Worm (Caenorhabditis elegans): Measurements from ENCODE around the gene nemt-1.
"Not testable (repeated sequence)": the region's sequence is repeated elsewhere in the genome, so short reads cannot be mapped to it uniquely, and the experiment has no call there.

Gene nemt-1

ce11 chrIV:9312827-9313226 is 6.4 kb downstream of the nemt-1 start, which contains the start of gene F49C12.7:
Gene F49C12.7, minus strand, starts transcription at chrIV:9312927.
- not testable (repeated sequence) for TF ChIP-seq nhr-237 (tag; optimal IDR thresholded peaks at IDR 0.05); unc-62 (GFP tag; optimal IDR thresholded peaks at IDR 0.05); nhr-23 (tag; optimal IDR thresholded peaks at IDR 0.05)

- TF ChIP-seq mdl-1 (tag; optimal IDR thresholded peaks at IDR 0.05): no peak
- no peak for TF ChIP-seq nhr-25 (tag; optimal IDR thresholded peaks at IDR 0.05)
- no peak for TF ChIP-seq alr-1 (tag; optimal IDR thresholded peaks at IDR 0.05)
- peak; percentile 50 for TF ChIP-seq fos-1 (tag; optimal IDR thresholded peaks at IDR 0.05)
- TF ChIP-seq mab-5 (tag; optimal IDR thresholded peaks at IDR 0.05): no peak
These were observed 8.2 kb downstream of the nemt-1 start for ce11 chrIV:9310935-9311566.

ce11 chrIV:9308975-9309374 is 10.3 kb downstream of the nemt-1 start, which contains the start of gene F49C12.6:
Gene F49C12.6, minus strand, starts transcription at chrIV:9309075.
- no peak for TF ChIP-seq Y55F3AM.14 (GFP tag; optimal IDR thresholded peaks at IDR 0.05)
- TF ChIP-seq ztf-4 (tag; optimal IDR thresholded peaks at IDR 0.05): no peak
- TF ChIP-seq nhr-129 (tag; optimal IDR thresholded peaks at IDR 0.05): no peak
- TF ChIP-seq nhr-23 (tag; optimal IDR thresholded peaks at IDR 0.05): no peak
- TF ChIP-seq crh-2 (tag; optimal IDR thresholded peaks at IDR 0.05): no peak
- no peak for TF ChIP-seq egl-27 (tag; optimal IDR thresholded peaks at IDR 0.05)
- no peak for TF ChIP-seq unc-62 (GFP tag; optimal IDR thresholded peaks at IDR 0.05)
- TF ChIP-seq sem-4 (tag; optimal IDR thresholded peaks at IDR 0.05): no peak
- no peak for TF ChIP-seq elt-3 (tag; optimal IDR thresholded peaks at IDR 0.05)
- no peak for TF ChIP-seq zag-1 (tag; optimal IDR thresholded peaks at IDR 0.05)
- TF ChIP-seq alr-1 (tag; optimal IDR thresholded peaks at IDR 0.05): no peak
- TF ChIP-seq dmd-4 (tag; optimal IDR thresholded peaks at IDR 0.05): no peak
- TF ChIP-seq R02D3.7 (tag; optimal IDR thresholded peaks at IDR 0.05): no peak
- no peak for TF ChIP-seq unc-39 (tag; optimal IDR thresholded peaks at IDR 0.05)
- TF ChIP-seq ama-1 (optimal IDR thresholded peaks at IDR 0.05): no peak

ce11 chrIV:9304617-9305016 is 14.6 kb downstream of the nemt-1 start, which contains the start of gene F49C12.5:
Gene F49C12.5, plus strand, starts transcription at chrIV:9304917.
- TF ChIP-seq unc-39 (tag; optimal IDR thresholded peaks at IDR 0.05) (no peak), nhr-237 (tag; optimal IDR thresholded peaks at IDR 0.05) (no peak), nhr-23 (tag; optimal IDR thresholded peaks at IDR 0.05) (no peak), C34F6.9 (tag; optimal IDR thresholded peaks at IDR 0.05) (no peak), unc-62 (GFP tag; optimal IDR thresholded peaks at IDR 0.05) (no peak), nhr-11 (tag; optimal IDR thresholded peaks at IDR 0.05) (no peak), ztf-4 (tag; optimal IDR thresholded peaks at IDR 0.05) (no peak), R02D3.7 (tag; optimal IDR thresholded peaks at IDR 0.05) (no peak), aly-2 (tag; optimal IDR thresholded peaks at IDR 0.05) (no peak), nhr-77 (tag; optimal IDR thresholded peaks at IDR 0.05) (no peak), mab-5 (tag; optimal IDR thresholded peaks at IDR 0.05) (no peak)

- no peak for TF ChIP-seq zag-1 (tag; optimal IDR thresholded peaks at IDR 0.05)
- no peak for TF ChIP-seq nhr-25 (tag; optimal IDR thresholded peaks at IDR 0.05)
- no peak for TF ChIP-seq ztf-4 (tag; optimal IDR thresholded peaks at IDR 0.05)
These were observed 15.2 kb downstream of the nemt-1 start, which contains the start of gene F49C12.4 for ce11 chrIV:9303994-9304393. Gene F49C12.4, minus strand, starts transcription at chrIV:9304094.

- TF ChIP-seq nhr-12 (tag; optimal IDR thresholded peaks at IDR 0.05) (no peak), ZK546.5 (tag; optimal IDR thresholded peaks at IDR 0.05) (no peak)
These were observed 19.1 kb downstream of the nemt-1 start, which contains the start of gene F49C12.3 for ce11 chrIV:9300127-9300526. Gene F49C12.3, plus strand, starts transcription at chrIV:9300427.

ce11 chrIV:9299145-9299544 is 20.1 kb downstream of the nemt-1 start, which contains the start of gene F49C12.2:
Gene F49C12.2, minus strand, starts transcription at chrIV:9299245.
- TF ChIP-seq blmp-1 (tag; optimal IDR thresholded peaks at IDR 0.05; ENCODE audit: insufficient read depth) (no peak), mdl-1 (tag; optimal IDR thresholded peaks at IDR 0.05) (no peak), C34F6.9 (tag; optimal IDR thresholded peaks at IDR 0.05) (no peak), lin-13 (GFP tag; optimal IDR thresholded peaks at IDR 0.05) (no peak), alr-1 (tag; optimal IDR thresholded peaks at IDR 0.05) (no peak), ceh-16 (tag; optimal IDR thresholded peaks at IDR 0.05) (no peak), skn-1 (tag; optimal IDR thresholded peaks at IDR 0.05) (no peak), sma-3 (GFP tag; optimal IDR thresholded peaks at IDR 0.05) (no peak), aly-2 (tag; optimal IDR thresholded peaks at IDR 0.05) (no peak), peb-1 (tag; optimal IDR thresholded peaks at IDR 0.05) (no peak), nhr-12 (tag; optimal IDR thresholded peaks at IDR 0.05) (no peak), F13H6.1 (tag; optimal IDR thresholded peaks at IDR 0.05) (no peak), elt-1 (tag; optimal IDR thresholded peaks at IDR 0.05) (no peak), elt-3 (tag; optimal IDR thresholded peaks at IDR 0.05) (no peak), unc-62 (GFP tag; optimal IDR thresholded peaks at IDR 0.05) (no peak), ztf-11 (tag; optimal IDR thresholded peaks at IDR 0.05) (no peak), crh-2 (tag; optimal IDR thresholded peaks at IDR 0.05) (no peak), nhr-23 (tag; optimal IDR thresholded peaks at IDR 0.05) (no peak), unc-55 (GFP tag; optimal IDR thresholded peaks at IDR 0.05) (no peak)

Measured in whole organism, L2 larva.